Fruit fly (Drosophila melanogaster) whole organism, embryonic: ENCODE results near the gene AGO2.
A peak's percentile ranks its signal among the peaks of the same experiment; 100 is the strongest.

Experiments
- CG12769 ChIP-seq: fragments of 200-800 bp; sonication (Bioruptor generic); optimal IDR thresholded peaks from 2 replicates; lab custom pipeline; 2019; ENCODE audit warnings: missing biosample characterization, mild to moderate bottlenecking, missing genetic modification characterization, moderate library complexity
- CG14014 ChIP-seq: fragments of 200-800 bp; sonication (Bioruptor generic); IDR thresholded peaks from 2 replicates; pipeline ENCODE4 v1.3.6; 2022; ENCODE audit warnings: missing biosample characterization, missing genetic modification characterization
- CG14710 ChIP-seq: fragments of 200-800 bp; sonication (Bioruptor generic); optimal IDR thresholded peaks from 3 replicates; lab custom pipeline; 2019; ENCODE audit warnings: missing biosample characterization, mild to moderate bottlenecking, missing genetic modification characterization, moderate library complexity
- CG14965 ChIP-seq: fragments of 200-800 bp; sonication (Bioruptor generic); optimal IDR thresholded peaks from 2 replicates; lab custom pipeline; 2016; ENCODE audit warnings: missing biosample characterization, missing genetic modification characterization, borderline replicate concordance
- CG15601 ChIP-seq: fragments of 200-800 bp; sonication (Bioruptor generic); optimal IDR thresholded peaks from 3 replicates; lab custom pipeline; 2019; ENCODE audit warnings: missing biosample characterization, mild to moderate bottlenecking, missing genetic modification characterization, moderate library complexity
- CG1603 ChIP-seq: fragments of 200-800 bp; sonication (Bioruptor generic); optimal IDR thresholded peaks from 2 replicates; lab custom pipeline; 2019; ENCODE audit warnings: missing biosample characterization, mild to moderate bottlenecking, missing genetic modification characterization, moderate library complexity
- CG16863 ChIP-seq: fragments of 200-800 bp; sonication (Bioruptor generic); optimal IDR thresholded peaks from 3 replicates; lab custom pipeline; 2016; ENCODE audit warnings: missing biosample characterization, missing genetic modification characterization
- CG18262 ChIP-seq: fragments of 200-800 bp; optimal IDR thresholded peaks from 3 replicates; lab custom pipeline; 2019; ENCODE audit warnings: missing biosample characterization, mild to moderate bottlenecking, missing genetic modification characterization, moderate library complexity
- CG4424 ChIP-seq: fragments of 200-800 bp; sonication (Bioruptor generic); optimal IDR thresholded peaks from 3 replicates; lab custom pipeline; 2016; ENCODE audit warnings: missing biosample characterization, missing genetic modification characterization
- CG6791 ChIP-seq: fragments of 200-800 bp; sonication (Bioruptor generic); IDR thresholded peaks from 3 replicates; pipeline ENCODE4 v1.3.6; 2022; ENCODE audit warnings: missing biosample characterization, missing genetic modification characterization; ENCODE audit not compliant: partially characterized antibody
- CG9876 ChIP-seq: fragments of 200-800 bp; sonication (Bioruptor generic); optimal IDR thresholded peaks from 2 replicates; lab custom pipeline; 2016; ENCODE audit warnings: missing biosample characterization, missing genetic modification characterization
- CoRest ChIP-seq: fragments of 200-800 bp; sonication (Bioruptor generic); optimal IDR thresholded peaks from 3 replicates; lab custom pipeline; 2018; ENCODE audit warnings: missing biosample characterization, mild to moderate bottlenecking, missing genetic modification characterization, moderate library complexity
- D ChIP-seq, 2 experiments: fragments of 200-800 bp in 1 of 2; fragments of >200 bp in 1 of 2; sonication (Bioruptor generic) in 1 of 2; optimal IDR thresholded peaks; 2 replicates in 1 of 2; 3 replicates in 1 of 2; lab custom pipeline; 2017; ENCODE audit warnings: mild to moderate bottlenecking in 1 of 2, missing biosample characterization in 1 of 2, missing genetic modification characterization in 1 of 2, missing genetic modification reagents in 1 of 2
- Dfd ChIP-seq, 2 experiments: fragments of >200 bp; optimal IDR thresholded peaks; 2 replicates each; lab custom pipeline; 2017; ENCODE audit warnings: missing biosample characterization in 2 of 2, missing genetic modification characterization in 2 of 2
- Dll ChIP-seq: fragments of 200-800 bp; sonication (Bioruptor generic); IDR thresholded peaks from 4 replicates; pipeline ENCODE4 v1.3.6; 2022; ENCODE audit warnings: missing biosample characterization, missing genetic modification characterization; ENCODE audit not compliant: partially characterized antibody
- Fer2 ChIP-seq: fragments of 200-800 bp; sonication (Bioruptor generic); optimal IDR thresholded peaks from 2 replicates; lab custom pipeline; 2018; ENCODE audit warnings: missing biosample characterization, mild to moderate bottlenecking, missing genetic modification characterization, moderate library complexity
- Gug ChIP-seq: fragments of 200-800 bp; sonication (Bioruptor generic); IDR thresholded peaks from 4 replicates; pipeline ENCODE4 v1.3.6; 2022; ENCODE audit warnings: missing biosample characterization, missing genetic modification characterization
- HHEX ChIP-seq: fragments of 200-800 bp; sonication (Bioruptor generic); optimal IDR thresholded peaks from 3 replicates; lab custom pipeline; 2017; ENCODE audit warnings: missing biosample characterization, mild to moderate bottlenecking, missing genetic modification characterization, missing genetic modification reagents
- HmgD ChIP-seq: fragments of 200-800 bp; sonication (Bioruptor generic); optimal IDR thresholded peaks from 3 replicates; lab custom pipeline; 2016; ENCODE audit warnings: missing biosample characterization, missing genetic modification characterization
- Med ChIP-seq: fragments of 200-800 bp; sonication (Bioruptor generic); peaks from one replicate; lab custom pipeline; 2016; ENCODE audit warnings: missing biosample characterization, missing genetic modification characterization, mild to moderate bottlenecking, inconsistent platforms, moderate library complexity
- Neu2 ChIP-seq: fragments of 200-800 bp; sonication (Bioruptor generic); optimal IDR thresholded peaks from 3 replicates; lab custom pipeline; 2016; ENCODE audit warnings: missing biosample characterization, missing genetic modification characterization, borderline replicate concordance
- Opbp ChIP-seq: fragments of 200-800 bp; sonication (Bioruptor generic); IDR thresholded peaks from 3 replicates; pipeline ENCODE4 v1.3.6; 2022; ENCODE audit warnings: missing biosample characterization, missing genetic modification characterization; ENCODE audit not compliant: partially characterized antibody
- ara ChIP-seq: fragments of 200-800 bp; sonication (Bioruptor generic); IDR thresholded peaks from 2 replicates; pipeline ENCODE4 v1.3.6; 2022; ENCODE audit warnings: missing biosample characterization, missing genetic modification characterization
- bsh ChIP-seq, 2 experiments: fragments of 200-800 bp; sonication (Bioruptor generic); optimal IDR thresholded peaks; 2 replicates each; lab custom pipeline; 2017 to 2018; ENCODE audit warnings: mild to moderate bottlenecking in 2 of 2, missing biosample characterization in 2 of 2, missing genetic modification characterization in 2 of 2, moderate library complexity in 1 of 2
- cg ChIP-seq: fragments of 200-800 bp; sonication (Bioruptor generic); optimal IDR thresholded peaks from 3 replicates; lab custom pipeline; 2019; ENCODE audit warnings: missing biosample characterization, mild to moderate bottlenecking, missing genetic modification characterization, moderate library complexity
- chinmo ChIP-seq: fragments of 200-800 bp; sonication (Bioruptor generic); IDR thresholded peaks from 4 replicates; pipeline ENCODE4 v1.3.6; 2022; ENCODE audit warnings: missing biosample characterization, missing genetic modification characterization; ENCODE audit not compliant: partially characterized antibody
- corto ChIP-seq: fragments of 200-800 bp; sonication (Bioruptor generic); optimal IDR thresholded peaks from 2 replicates; lab custom pipeline; 2016; ENCODE audit warnings: missing biosample characterization, mild to moderate bottlenecking, missing genetic modification characterization, moderate library complexity
- en ChIP-seq: fragments of 200-800 bp; sonication (Bioruptor generic); optimal IDR thresholded peaks from 2 replicates; lab custom pipeline; 2016; ENCODE audit warnings: missing biosample characterization, missing genetic modification characterization
- gem ChIP-seq: fragments of 200-800 bp; sonication (Bioruptor generic); optimal IDR thresholded peaks from 2 replicates; lab custom pipeline; 2019; ENCODE audit warnings: missing biosample characterization, mild to moderate bottlenecking, missing genetic modification characterization, moderate library complexity
- grn ChIP-seq: fragments of 200-800 bp; sonication (Bioruptor generic); optimal IDR thresholded peaks from 3 replicates; lab custom pipeline; 2017; ENCODE audit warnings: missing biosample characterization, missing genetic modification characterization
- gro ChIP-seq: fragments of 200-800 bp; sonication (Bioruptor generic); optimal IDR thresholded peaks from 2 replicates; lab custom pipeline; 2016; ENCODE audit warnings: missing biosample characterization, missing genetic modification characterization
- knrl ChIP-seq: fragments of 200-800 bp; sonication (Bioruptor generic); IDR thresholded peaks from 3 replicates; pipeline ENCODE4 v1.3.6; 2022; ENCODE audit warnings: missing biosample characterization, missing genetic modification characterization; ENCODE audit not compliant: partially characterized antibody
- lbe ChIP-seq: fragments of 200-800 bp; sonication (Bioruptor generic); optimal IDR thresholded peaks from 2 replicates; lab custom pipeline; 2016; ENCODE audit warnings: missing biosample characterization, mild to moderate bottlenecking, missing genetic modification characterization
- luna ChIP-seq: fragments of 200-800 bp; sonication (Bioruptor generic); optimal IDR thresholded peaks from 2 replicates; lab custom pipeline; 2016; ENCODE audit warnings: missing biosample characterization, missing genetic modification characterization
- mirr ChIP-seq: fragments of 200-800 bp; sonication (Bioruptor generic); optimal IDR thresholded peaks from 3 replicates; lab custom pipeline; 2018; ENCODE audit warnings: missing biosample characterization, mild to moderate bottlenecking, missing genetic modification characterization
- pfk ChIP-seq: fragments of 200-800 bp; sonication (Bioruptor generic); optimal IDR thresholded peaks from 2 replicates; lab custom pipeline; 2018; ENCODE audit warnings: missing biosample characterization, mild to moderate bottlenecking, missing genetic modification characterization, moderate library complexity
- prd ChIP-seq, 3 experiments: fragments of >200 bp in 2 of 3; fragments of 200-800 bp in 1 of 3; sonication (Bioruptor generic) in 1 of 3; optimal IDR thresholded peaks in 2 of 3; IDR thresholded peaks in 1 of 3; 2 replicates in 2 of 3; 3 replicates in 1 of 3; pipeline versions ENCODE4 v1.3.6 to Lab custom; 2017 to 2022; ENCODE audit warnings: missing biosample characterization in 1 of 3, missing genetic modification characterization in 1 of 3
- pros ChIP-seq: fragments of 200-800 bp; sonication (Bioruptor generic); optimal IDR thresholded peaks from 3 replicates; lab custom pipeline; 2019; ENCODE audit warnings: missing biosample characterization, mild to moderate bottlenecking, missing genetic modification characterization, moderate library complexity
- ranshi ChIP-seq: fragments of 200-800 bp; sonication (Bioruptor generic); IDR thresholded peaks from 2 replicates; pipeline ENCODE4 v1.3.6; 2022; ENCODE audit warnings: missing biosample characterization, missing genetic modification characterization
- row ChIP-seq: fragments of 200-800 bp; sonication (Bioruptor generic); IDR thresholded peaks from 3 replicates; pipeline ENCODE4 v1.3.6; 2022; ENCODE audit warnings: missing biosample characterization, missing genetic modification characterization
- sd ChIP-seq: fragments of 200-800 bp; sonication (Bioruptor generic); optimal IDR thresholded peaks from 3 replicates; lab custom pipeline; 2018; ENCODE audit warnings: missing biosample characterization, mild to moderate bottlenecking, missing genetic modification characterization, moderate library complexity
- sim ChIP-seq: fragments of 200-800 bp; sonication (Bioruptor generic); IDR thresholded peaks from 2 replicates; pipeline ENCODE4 v1.3.6; 2022; ENCODE audit warnings: missing biosample characterization, missing genetic modification characterization
- sug ChIP-seq: fragments of 200-800 bp; optimal IDR thresholded peaks from 2 replicates; lab custom pipeline; 2019; ENCODE audit warnings: missing biosample characterization, mild to moderate bottlenecking, missing genetic modification characterization, moderate library complexity
- toy ChIP-seq: fragments of 200-800 bp; sonication (Bioruptor generic); IDR thresholded peaks from 2 replicates; pipeline ENCODE4 v1.3.6; 2022; ENCODE audit warnings: missing biosample characterization, missing genetic modification characterization
- vvl ChIP-seq: fragments of 200-800 bp; sonication (Bioruptor generic); IDR thresholded peaks from 2 replicates; pipeline ENCODE4 v1.3.6; 2022; ENCODE audit warnings: missing biosample characterization, missing genetic modification characterization

Gene AGO2

DNA sequence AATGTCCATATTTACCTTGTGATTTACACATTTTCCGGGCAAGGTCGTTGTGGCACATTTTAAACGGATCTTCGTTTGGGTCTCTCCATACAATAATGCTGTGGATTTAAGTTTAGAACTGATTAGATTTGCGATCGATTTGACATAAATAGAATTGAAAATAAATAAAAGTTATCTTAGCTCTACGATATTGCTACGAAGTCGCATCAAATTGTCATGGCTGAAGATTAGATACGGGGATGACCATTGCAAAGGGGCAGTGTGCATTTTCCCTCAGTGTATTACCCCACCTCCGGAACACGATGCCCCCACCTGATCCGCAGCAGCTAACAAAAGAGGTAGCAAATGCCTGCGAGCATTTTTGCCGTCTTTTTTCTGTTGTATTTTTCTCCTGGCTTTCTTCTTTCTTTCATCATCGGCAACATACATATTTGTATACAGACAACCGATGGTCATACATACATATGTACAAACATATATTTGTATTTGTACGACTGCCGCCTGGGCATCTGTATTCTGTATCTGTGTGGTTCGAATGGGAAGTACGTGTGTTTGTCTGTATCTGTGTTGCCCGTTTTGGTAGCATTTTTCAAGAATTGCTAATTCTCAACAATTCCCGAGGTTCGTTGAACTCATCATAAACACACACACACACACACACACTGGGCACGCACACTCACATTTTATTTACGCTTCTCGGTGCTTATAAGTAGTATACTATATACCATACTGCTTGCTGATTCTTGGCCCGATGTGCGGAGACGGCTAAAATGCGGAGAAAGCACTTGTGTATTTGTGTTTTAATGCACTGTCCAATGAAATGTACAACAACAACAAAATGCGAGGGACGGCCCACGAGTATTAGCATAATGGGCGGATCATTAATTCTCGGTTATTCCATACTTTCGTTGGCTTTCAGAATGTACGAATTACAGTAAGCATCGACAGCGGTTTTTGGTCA lies 9.2 kb upstream of the AGO2 start (continued):
- TF ChIP-seq CG14965 (GFP tag; lab: Kevin White, UChicago) = no peak
- TF ChIP-seq Gug (GFP tag; lab: Robert Waterston, UW) = peak; percentile 16; the same call in 1 of the 4 replicates
- 0 out of 3 replicates have a peak, but pooled peaks have one; percentile 12 for TF ChIP-seq Opbp
- TF ChIP-seq CG15601 (tag; lab: Kevin White, UChicago) = peak; percentile 6
- TF ChIP-seq knrl = no peak
- no peak for TF ChIP-seq luna (GFP tag; lab: Kevin White, UChicago)
- no peak for TF ChIP-seq Neu2 (GFP tag; lab: Kevin White, UChicago)
- peak; percentile 41 for TF ChIP-seq CG18262 (tag; lab: Kevin White, UChicago)
- TF ChIP-seq lbe (GFP tag; lab: Kevin White, UChicago) = no peak
- no peak for TF ChIP-seq Dfd (GFP tag; optimal IDR thresholded peaks at IDR 0.05; lab: Kevin White, UChicago)
- peak in 1 of 2 experiments; percentile 20 for TF ChIP-seq bsh (GFP tag; optimal IDR thresholded peaks at IDR 0.05; lab: Kevin White, UChicago)
- TF ChIP-seq Dll (GFP tag; lab: Robert Waterston, UW) = no peak
- peak; percentile 88 for TF ChIP-seq cg
- TF ChIP-seq pros (GFP tag; lab: Kevin White, UChicago) = peak; percentile 12
- no peak for TF ChIP-seq CG6791 (GFP tag; lab: Robert Waterston, UW)
- TF ChIP-seq ranshi (GFP tag; lab: Robert Waterston, UW) = 0 out of 2 replicates have a peak, but pooled peaks have one; percentile 6
- no peak for TF ChIP-seq CoRest (tag; lab: Kevin White, UChicago)
- TF ChIP-seq pfk = no peak
- TF ChIP-seq prd (optimal IDR thresholded peaks at IDR 0.05; lab: Kevin White, UChicago) = no peak
- TF ChIP-seq prd (GFP tag; IDR thresholded peaks at IDR 0.05; lab: Robert Waterston, UW) = peak; percentile 28; the same call in 1 of the 3 replicates
- TF ChIP-seq chinmo (GFP tag; lab: Robert Waterston, UW) = no peak
- TF ChIP-seq D (optimal IDR thresholded peaks at IDR 0.05; lab: Kevin White, UChicago) = no peak
- TF ChIP-seq D (GFP tag; optimal IDR thresholded peaks at IDR 0.05; lab: Kevin White, UChicago) = peak; percentile 33
- no peak for TF ChIP-seq HmgD (GFP tag; lab: Kevin White, UChicago)
- TF ChIP-seq ara = peak; percentile 19; the same call in 1 of the 2 replicates
- TF ChIP-seq CG4424 (GFP tag; lab: Kevin White, UChicago) = peak; percentile 15
- no peak for TF ChIP-seq sim (GFP tag; lab: Robert Waterston, UW)
- TF ChIP-seq CG16863 (GFP tag; lab: Kevin White, UChicago) = no peak
- peak; percentile 3 for TF ChIP-seq Med (GFP tag; lab: Kevin White, UChicago)
- 0 out of 3 replicates have a peak, but pooled peaks have one; percentile 10 for TF ChIP-seq row (GFP tag; lab: Robert Waterston, UW)
- peak; percentile 12; the same call in 1 of the 2 replicates for TF ChIP-seq vvl (GFP tag; lab: Robert Waterston, UW)
- peak; percentile 31 for TF ChIP-seq CG1603 (tag; lab: Kevin White, UChicago)
- peak; percentile 4 for TF ChIP-seq gem (tag; lab: Kevin White, UChicago)
- TF ChIP-seq CG14710 (tag; lab: Kevin White, UChicago) = peak; percentile 6

DNA sequence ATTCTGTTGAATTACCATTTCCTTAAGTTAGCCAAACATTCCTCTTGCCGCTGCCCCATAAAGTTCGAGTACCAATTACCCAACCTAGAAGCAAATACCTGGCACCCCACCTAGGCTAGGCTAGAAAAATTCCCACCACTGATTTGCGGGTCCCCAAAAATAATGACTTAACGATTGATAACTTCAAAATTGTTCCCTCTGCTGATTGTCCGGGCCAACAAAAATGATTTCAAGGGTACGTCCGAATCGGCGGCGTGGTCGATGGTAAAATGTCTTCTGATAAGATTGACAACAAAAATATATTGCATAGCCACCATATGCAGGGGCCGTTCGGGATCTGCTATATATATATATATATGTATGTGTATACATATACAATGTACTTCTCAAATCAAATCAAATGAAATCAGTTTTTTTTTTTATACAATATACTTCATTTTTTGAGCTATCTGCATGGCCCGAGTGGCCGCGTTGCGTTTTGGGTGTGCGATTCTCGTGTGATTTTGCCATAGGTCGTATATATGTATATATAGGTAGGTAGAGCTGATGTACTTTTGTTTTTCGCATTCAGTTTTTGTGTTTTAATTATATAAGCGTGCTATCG lies 6.6 kb upstream of the AGO2 start:
- TF ChIP-seq HHEX = no peak
- no peak for TF ChIP-seq gro
- TF ChIP-seq CG12769 = peak; percentile 2
- TF ChIP-seq sug = peak; percentile 72
- TF ChIP-seq mirr (GFP tag; lab: Kevin White, UChicago) = peak; percentile 23
- no peak for TF ChIP-seq en
- no peak for TF ChIP-seq toy (GFP tag; lab: Robert Waterston, UW)
- peak; percentile 56 for TF ChIP-seq corto (GFP tag; lab: Kevin White, UChicago)
- TF ChIP-seq sd (tag; lab: Kevin White, UChicago) = peak; percentile 41
- no peak for TF ChIP-seq CG9876 (GFP tag; lab: Kevin White, UChicago)
- peak; percentile 29 for TF ChIP-seq grn
- TF ChIP-seq Fer2 (tag; lab: Kevin White, UChicago) = no peak
- no peak for TF ChIP-seq CG14014
